Fruit fly (Drosophila melanogaster): ENCODE data around the gene MED30.

MED30 gene

DNA sequence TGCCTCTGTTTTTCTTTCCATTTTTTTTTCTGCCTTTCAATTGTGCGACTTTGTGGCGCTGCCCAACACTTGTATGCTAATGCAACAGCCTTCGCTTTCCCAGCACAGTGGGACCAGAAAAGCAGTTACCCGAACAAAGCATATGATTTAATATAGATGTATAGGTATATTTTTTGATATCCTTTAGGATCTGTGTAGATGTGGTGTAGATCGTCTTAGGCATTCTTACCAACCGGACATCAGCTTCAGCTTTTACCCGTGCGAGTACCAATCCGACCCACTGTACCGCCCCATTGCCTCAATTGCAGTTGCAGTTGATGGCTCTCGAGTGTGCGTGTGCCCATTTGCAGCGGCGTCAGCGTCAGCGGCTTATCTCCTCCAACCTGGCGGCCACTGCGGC lies 17.5 kb downstream of the MED30 start (continued):
- TF ChIP-seq croc (GFP tag; conservative IDR thresholded peaks at IDR 0.05) (peak; percentile 50), CG34422 (GFP tag; IDR thresholded peaks at IDR 0.05) (peak; percentile 71; the same call in 2 of the 3 replicates), CG7556 (GFP tag; optimal IDR thresholded peaks at IDR 0.05) (peak; percentile 27), TFAM (GFP tag; optimal IDR thresholded peaks at IDR 0.05) (no peak), tx (GFP tag; optimal IDR thresholded peaks at IDR 0.05) (peak; percentile 12), pzg (GFP tag; optimal IDR thresholded peaks at IDR 0.05) (no peak), ranshi (GFP tag; IDR thresholded peaks at IDR 0.05) (peak; percentile 67), Ets65A (GFP tag) (peak; percentile 3), Ada2b (GFP tag; IDR thresholded peaks at IDR 0.05) (peak; percentile 69), CG16779 (GFP tag; IDR thresholded peaks at IDR 0.05) (no peak), sisA (GFP tag; IDR thresholded peaks at IDR 0.05) (peak; percentile 72), Sin3A (optimal IDR thresholded peaks at IDR 0.05) (no peak), chn (GFP tag; optimal IDR thresholded peaks at IDR 0.05) (peak; percentile 57), zf30C (GFP tag; optimal IDR thresholded peaks at IDR 0.05) (no peak), ems (GFP tag; optimal IDR thresholded peaks at IDR 0.05) (peak; percentile 35), CG4282 (GFP tag; optimal IDR thresholded peaks at IDR 0.05) (no peak), shn (GFP tag; optimal IDR thresholded peaks at IDR 0.05) (peak; percentile 32), Deaf1 (tag; optimal IDR thresholded peaks at IDR 0.05) (no peak), HLH3B (GFP tag; IDR thresholded peaks at IDR 0.05) (peak; percentile 63), hkb (optimal IDR thresholded peaks at IDR 0.05) (no peak), hkb (GFP tag; IDR thresholded peaks at IDR 0.05) (peak; percentile 68), CG5245 (GFP tag; optimal IDR thresholded peaks at IDR 0.05) (peak; percentile 65), Hsf (GFP tag; optimal IDR thresholded peaks at IDR 0.05) (peak; percentile 57), CG7839 (tag; optimal IDR thresholded peaks at IDR 0.05) (peak; percentile 68), CG4360 (GFP tag; IDR thresholded peaks at IDR 0.05) (no peak), twi (tag; optimal IDR thresholded peaks at IDR 0.05) (peak; percentile 2), Dfd (GFP tag; optimal IDR thresholded peaks at IDR 0.05) (no peak), amos (GFP tag; IDR thresholded peaks at IDR 0.05; ENCODE audit: partially characterized antibody) (no peak), HLH54F (GFP tag; optimal IDR thresholded peaks at IDR 0.05) (peak; percentile 36), corto (GFP tag; optimal IDR thresholded peaks at IDR 0.05) (no peak), wdn (GFP tag; IDR thresholded peaks at IDR 0.05) (peak; percentile 16; the same call in 1 of the 2 replicates), Nf-YB (GFP tag; optimal IDR thresholded peaks at IDR 0.05) (peak; percentile 37), Gug (GFP tag; IDR thresholded peaks at IDR 0.05) (peak; percentile 62; the same call in 3 of the 4 replicates), danr (GFP tag; IDR thresholded peaks at IDR 0.05) (no peak), CG18262 (tag; optimal IDR thresholded peaks at IDR 0.05) (peak; percentile 75), CG1602 (GFP tag; optimal IDR thresholded peaks at IDR 0.05) (peak; percentile 53), CG17361 (GFP tag; IDR thresholded peaks at IDR 0.05) (peak; percentile 55; the same call in 2 of the 3 replicates), Side (GFP tag; optimal IDR thresholded peaks at IDR 0.05) (no peak), fd96Cb (tag; optimal IDR thresholded peaks at IDR 0.05) (peak; percentile 74), CG33213 (GFP tag; optimal IDR thresholded peaks at IDR 0.05) (peak; percentile 33), trem (tag; optimal IDR thresholded peaks at IDR 0.05) (peak; percentile 66), Mrtf (GFP tag; IDR thresholded peaks at IDR 0.05) (peak; percentile 72; the same call in 2 of the 3 replicates), CG4854 (GFP tag; optimal IDR thresholded peaks at IDR 0.05) (peak; percentile 29), Camta (GFP tag; optimal IDR thresholded peaks at IDR 0.05) (peak; percentile 16), slp2 (GFP tag; optimal IDR thresholded peaks at IDR 0.05) (peak; percentile 2), esg (GFP tag; conservative IDR thresholded peaks at IDR 0.05) (peak; percentile 63), h (optimal IDR thresholded peaks at IDR 0.05) (no peak), HLH4C (GFP tag; IDR thresholded peaks at IDR 0.05; ENCODE audit: partially characterized antibody) (no peak), pb (GFP tag; optimal IDR thresholded peaks at IDR 0.05) (no peak), gfzf (GFP tag; optimal IDR thresholded peaks at IDR 0.05) (no peak), CG17829 (tag; optimal IDR thresholded peaks at IDR 0.05) (peak; percentile 72), CG3838 (GFP tag; optimal IDR thresholded peaks at IDR 0.05) (peak; percentile 20), lbe (GFP tag; optimal IDR thresholded peaks at IDR 0.05) (no peak), CG2712 (tag; optimal IDR thresholded peaks at IDR 0.05) (peak; percentile 80)

All from whole organism, embryonic.